Worm (Caenorhabditis elegans) whole organism, L3 larva: ENCODE measurements around the gene F11A5.17.

Experiments
- R02D3.7 ChIP-seq: fragments of 150-350 bp; optimal IDR thresholded peaks from 2 replicates; lab custom pipeline; 2014; ENCODE audit warnings: missing biosample characterization, missing genetic modification characterization
- ama-1 ChIP-seq: fragments of 150-350 bp; optimal IDR thresholded peaks from 2 replicates; lab custom pipeline; 2018
- ceh-16 ChIP-seq: sonication (generic microtip); optimal IDR thresholded peaks from 2 replicates; lab custom pipeline; 2017; ENCODE audit warnings: missing biosample characterization, missing genetic modification characterization
- ceh-28 ChIP-seq: fragments of 150-350 bp; optimal IDR thresholded peaks from 2 replicates; lab custom pipeline; 2014; ENCODE audit warnings: missing biosample characterization, missing genetic modification reagents, missing genetic modification characterization
- ceh-82 ChIP-seq: fragments of 150-350 bp; optimal IDR thresholded peaks from 2 replicates; lab custom pipeline; 2014; ENCODE audit warnings: missing biosample characterization, missing genetic modification characterization
- daf-12 ChIP-seq: fragments of 150-350 bp; optimal IDR thresholded peaks from 2 replicates; lab custom pipeline; 2014; ENCODE audit warnings: missing biosample characterization, missing genetic modification reagents, missing genetic modification characterization
- egl-27 ChIP-seq: sonication (generic microtip); optimal IDR thresholded peaks from 4 replicates; lab custom pipeline; 2017; ENCODE audit warnings: missing biosample characterization, missing genetic modification reagents, missing genetic modification characterization
- egl-5 ChIP-seq: fragments of 150-350 bp; optimal IDR thresholded peaks from 2 replicates; lab custom pipeline; 2017; ENCODE audit warnings: missing biosample characterization, missing genetic modification reagents, missing genetic modification characterization, inconsistent platforms
- elt-1 ChIP-seq: fragments of 150-350 bp; optimal IDR thresholded peaks from 2 replicates; lab custom pipeline; 2014; ENCODE audit warnings: missing biosample characterization, missing genetic modification characterization
- elt-2 ChIP-seq: sonication (generic microtip); optimal IDR thresholded peaks from 2 replicates; lab custom pipeline; 2016; ENCODE audit warnings: missing genetic modification reagents, mild to moderate bottlenecking, missing genetic modification characterization, missing compliant biosample characterization
- elt-3 ChIP-seq, 3 experiments: fragments of 150-350 bp in 1 of 3; sonication (generic microtip) in 2 of 3; optimal IDR thresholded peaks; 2 replicates in 2 of 3; 4 replicates in 1 of 3; lab custom pipeline; 2014 to 2017; ENCODE audit warnings: missing biosample characterization in 3 of 3, missing genetic modification characterization in 3 of 3
- eor-1 ChIP-seq, 2 experiments: fragments of 150-350 bp; optimal IDR thresholded peaks; 2 replicates each; lab custom pipeline; 2014 to 2018; ENCODE audit warnings: missing biosample characterization in 2 of 2, missing genetic modification characterization in 2 of 2
- fos-1 ChIP-seq: fragments of 150-350 bp; optimal IDR thresholded peaks from 2 replicates; lab custom pipeline; 2014; ENCODE audit warnings: missing biosample characterization, missing genetic modification characterization
- jun-1 ChIP-seq: fragments of 150-350 bp; optimal IDR thresholded peaks from 2 replicates; lab custom pipeline; 2014; ENCODE audit warnings: missing biosample characterization, missing genetic modification reagents, missing genetic modification characterization
- lin-15B ChIP-seq: fragments of 150-350 bp; optimal IDR thresholded peaks from 2 replicates; lab custom pipeline; 2014; ENCODE audit warnings: missing biosample characterization, missing genetic modification characterization
- lsy-12 ChIP-seq: sonication (generic microtip); optimal IDR thresholded peaks from 2 replicates; lab custom pipeline; 2016; ENCODE audit warnings: mild to moderate bottlenecking, missing genetic modification characterization, missing compliant biosample characterization
- mdl-1 ChIP-seq: fragments of 150-350 bp; optimal IDR thresholded peaks from 2 replicates; lab custom pipeline; 2014; ENCODE audit warnings: missing biosample characterization, missing genetic modification characterization
- mml-1 ChIP-seq: fragments of 150-350 bp; sonication (generic microtip); optimal IDR thresholded peaks from 3 replicates; lab custom pipeline; 2014; ENCODE audit warnings: missing biosample characterization, missing genetic modification characterization
- nhr-11 ChIP-seq: fragments of 150-350 bp; optimal IDR thresholded peaks from 2 replicates; lab custom pipeline; 2014; ENCODE audit warnings: missing biosample characterization, missing genetic modification characterization
- nhr-12 ChIP-seq: fragments of 150-350 bp; optimal IDR thresholded peaks from 2 replicates; lab custom pipeline; 2014; ENCODE audit warnings: missing biosample characterization, missing genetic modification characterization
- nhr-23 ChIP-seq: fragments of 150-350 bp; optimal IDR thresholded peaks from 2 replicates; lab custom pipeline; 2014; ENCODE audit warnings: missing biosample characterization, missing genetic modification reagents, missing genetic modification characterization
- nhr-237 ChIP-seq: fragments of 150-350 bp; optimal IDR thresholded peaks from 2 replicates; lab custom pipeline; 2014; ENCODE audit warnings: missing biosample characterization, missing genetic modification characterization
- nhr-25 ChIP-seq: sonication (generic microtip); optimal IDR thresholded peaks from 2 replicates; lab custom pipeline; 2017; ENCODE audit warnings: missing biosample characterization, missing genetic modification characterization
- nhr-28 ChIP-seq: fragments of 150-350 bp; optimal IDR thresholded peaks from 2 replicates; lab custom pipeline; 2014; ENCODE audit warnings: missing biosample characterization, missing genetic modification characterization
- nhr-43 ChIP-seq: sonication (generic microtip); optimal IDR thresholded peaks from 2 replicates; lab custom pipeline; 2016; ENCODE audit warnings: mild to moderate bottlenecking, missing genetic modification characterization, missing compliant biosample characterization; ENCODE audit not compliant: poor library complexity, severe bottlenecking
- nhr-67 ChIP-seq: fragments of 150-350 bp; optimal IDR thresholded peaks from 2 replicates; lab custom pipeline; 2014; ENCODE audit warnings: missing biosample characterization, missing genetic modification characterization
- nhr-76 ChIP-seq: fragments of 150-350 bp; sonication (generic microtip); optimal IDR thresholded peaks from 5 replicates; lab custom pipeline; 2014; ENCODE audit warnings: missing biosample characterization, missing genetic modification characterization
- pha-4 ChIP-seq: fragments of 150-350 bp; optimal IDR thresholded peaks from 2 replicates; lab custom pipeline; 2014; ENCODE audit warnings: missing biosample characterization, missing genetic modification reagents, missing genetic modification characterization
- sea-2 ChIP-seq: fragments of 150-350 bp; sonication (generic microtip); optimal IDR thresholded peaks from 4 replicates; lab custom pipeline; 2014; ENCODE audit warnings: missing biosample characterization, missing genetic modification reagents, missing genetic modification characterization
- skn-1 ChIP-seq: fragments of 150-350 bp; optimal IDR thresholded peaks from 2 replicates; lab custom pipeline; 2014; ENCODE audit warnings: missing biosample characterization, missing genetic modification characterization
- unc-62 ChIP-seq: fragments of 150-350 bp; sonication (generic microtip); optimal IDR thresholded peaks from 4 replicates; lab custom pipeline; 2014; ENCODE audit warnings: missing biosample characterization, missing genetic modification reagents, missing genetic modification characterization
- zag-1 ChIP-seq: fragments of 150-350 bp; optimal IDR thresholded peaks from 2 replicates; lab custom pipeline; 2014; ENCODE audit warnings: missing biosample characterization, missing genetic modification characterization
- ztf-11 ChIP-seq: fragments of 150-350 bp; optimal IDR thresholded peaks from 2 replicates; lab custom pipeline; 2014; ENCODE audit warnings: missing biosample characterization, missing genetic modification characterization
- ztf-4 ChIP-seq: fragments of 150-350 bp; optimal IDR thresholded peaks from 2 replicates; lab custom pipeline; 2014; ENCODE audit warnings: missing biosample characterization, missing genetic modification characterization

The F11A5.17 gene

ce11 chrV:16233624-16234023, 31.8 kb downstream of the F11A5.17 start, which contains the start of gene clec-233:
TSS of gene clec-233 (plus strand) at chrV:16233924.
- no peak for TF ChIP-seq ztf-4

ce11 chrV:16235135-16235534, 33.3 kb downstream of the F11A5.17 start, which contains the start of gene F21H7.3:
TSS of gene F21H7.3 (minus strand) at chrV:16235235.
- TF ChIP-seq sea-2 (GFP tag; lab: Kevin White, UChicago) (no peak), unc-62 (no peak), nhr-28 (tag; lab: Kevin White, UChicago) (no peak), eor-1 (tag; optimal IDR thresholded peaks at IDR 0.05; lab: Kevin White, UChicago) (no peak), ztf-4 (no peak), nhr-67 (no peak), skn-1 (tag; lab: Kevin White, UChicago) (no peak), nhr-11 (tag; lab: Kevin White, UChicago) (no peak), nhr-43 (tag; lab: Kevin White, UChicago) (no peak), egl-5 (no peak)

- TF ChIP-seq nhr-25 = no peak
- TF ChIP-seq mml-1 = no peak
- no peak for TF ChIP-seq nhr-28 (tag; lab: Kevin White, UChicago)
- TF ChIP-seq elt-1 (tag; lab: Kevin White, UChicago) = no peak
- no peak for TF ChIP-seq egl-5
- TF ChIP-seq nhr-237 (tag; lab: Kevin White, UChicago) = no peak
- TF ChIP-seq ceh-28 = no peak
- TF ChIP-seq, all 47 proteins: peak for 0
Observed at ce11 chrV:16235647-16236046, 33.8 kb downstream of the F11A5.17 start, which contains the start of gene srh-98. TSS of gene srh-98 (minus strand) at chrV:16235747.

ce11 chrV:16237223-16237622, 35.4 kb downstream of the F11A5.17 start, which contains the start of gene F21H7.5:
TSS of gene F21H7.5 (plus strand) at chrV:16237523.
- TF ChIP-seq nhr-76 (tag; lab: Kevin White, UChicago) = no peak
- no peak for TF ChIP-seq zag-1
- TF ChIP-seq nhr-67 = no peak
- no peak for TF ChIP-seq ceh-16

- TF ChIP-seq fos-1 (tag; lab: Kevin White, UChicago) (no peak), skn-1 (tag; lab: Kevin White, UChicago) (no peak)
Observed at ce11 chrV:16244078-16244477, 42.2 kb downstream of the F11A5.17 start, which contains the start of gene srh-104. TSS of gene srh-104 (minus strand) at chrV:16244178.

- no peak for TF ChIP-seq nhr-23 (tag; lab: Kevin White, UChicago)
- TF ChIP-seq lin-15B (tag; lab: Kevin White, UChicago) = no peak
- no peak for TF ChIP-seq ceh-28
- TF ChIP-seq nhr-12 (tag; lab: Kevin White, UChicago) = no peak
- no peak for TF ChIP-seq elt-3 (tag; optimal IDR thresholded peaks at IDR 0.05; lab: Kevin White, UChicago)
- TF ChIP-seq egl-5 = no peak
- TF ChIP-seq pha-4 (tag; lab: Kevin White, UChicago) = no peak
- TF ChIP-seq mml-1 = no peak
- no peak for TF ChIP-seq ztf-11 (tag; lab: Kevin White, UChicago)
- TF ChIP-seq nhr-76 (tag; lab: Kevin White, UChicago) = no peak
- TF ChIP-seq elt-1 (tag; lab: Kevin White, UChicago) = no peak
- no peak for TF ChIP-seq sea-2 (GFP tag; lab: Kevin White, UChicago)
- TF ChIP-seq jun-1 (tag; lab: Kevin White, UChicago) = no peak
- no peak for TF ChIP-seq ama-1 (lab: Kevin White, UChicago)
- TF ChIP-seq lsy-12 (tag; lab: Kevin White, UChicago) = no peak
- TF ChIP-seq daf-12 (tag; lab: Kevin White, UChicago) = no peak
Observed at ce11 chrV:16246579-16246978, 44.7 kb downstream of the F11A5.17 start, which contains the start of gene srh-95. TSS of gene srh-95 (plus strand) at chrV:16246879.

- TF ChIP-seq nhr-76 (tag; lab: Kevin White, UChicago) (no peak), egl-5 (no peak), egl-27 (no peak), R02D3.7 (tag; lab: Kevin White, UChicago) (no peak), lsy-12 (tag; lab: Kevin White, UChicago) (no peak), eor-1 (tag; optimal IDR thresholded peaks at IDR 0.05; lab: Kevin White, UChicago) (no peak), ceh-28 (no peak), skn-1 (tag; lab: Kevin White, UChicago) (no peak), ceh-82 (no peak), mdl-1 (tag; lab: Kevin White, UChicago) (no peak), mml-1 (no peak), sea-2 (GFP tag; lab: Kevin White, UChicago) (no peak), elt-2 (no peak), jun-1 (tag; lab: Kevin White, UChicago) (no peak)
- TF ChIP-seq, all 47 proteins: peak for 0
Observed at ce11 chrV:16249105-16249504, 47.3 kb downstream of the F11A5.17 start.
